Fruit fly (Drosophila melanogaster) whole organism, embryonic: ENCODE measurements around the gene CG14326.

Source experiments
- Atf-2 ChIP-seq: fragments of 200-800 bp; sonication (Bioruptor generic); optimal IDR thresholded peaks from 2 replicates; lab custom pipeline; 2016; ENCODE audit warnings: missing biosample characterization, missing genetic modification characterization
- CG10543 ChIP-seq: fragments of 200-800 bp; sonication (Bioruptor generic); optimal IDR thresholded peaks from 3 replicates; lab custom pipeline; 2017; ENCODE audit warnings: missing biosample characterization, mild to moderate bottlenecking, missing genetic modification characterization, moderate library complexity
- CG11247 ChIP-seq: fragments of 200-800 bp; sonication (Bioruptor generic); IDR thresholded peaks from 2 replicates; pipeline ENCODE4 v1.3.6; 2022; ENCODE audit warnings: missing biosample characterization, missing genetic modification characterization
- CG11696 ChIP-seq: fragments of 200-800 bp; sonication (Bioruptor generic); IDR thresholded peaks from 2 replicates; pipeline ENCODE4 v1.3.6; 2022; ENCODE audit warnings: missing biosample characterization, missing genetic modification characterization
- CG12071 ChIP-seq: fragments of 200-800 bp; sonication (Bioruptor generic); optimal IDR thresholded peaks from 3 replicates; lab custom pipeline; 2018; ENCODE audit warnings: missing biosample characterization, mild to moderate bottlenecking, missing genetic modification characterization
- CG14050 ChIP-seq: fragments of 200-800 bp; sonication (Bioruptor generic); IDR thresholded peaks from 3 replicates; pipeline ENCODE4 v1.3.6; 2022; ENCODE audit warnings: missing biosample characterization, missing genetic modification characterization
- CG15073 ChIP-seq: fragments of 200-800 bp; sonication (Bioruptor generic); optimal IDR thresholded peaks from 2 replicates; lab custom pipeline; 2016; ENCODE audit warnings: missing biosample characterization, missing genetic modification characterization
- CG1603 ChIP-seq: fragments of 200-800 bp; sonication (Bioruptor generic); optimal IDR thresholded peaks from 2 replicates; lab custom pipeline; 2019; ENCODE audit warnings: missing biosample characterization, mild to moderate bottlenecking, missing genetic modification characterization, moderate library complexity
- CG17186 ChIP-seq: fragments of 200-800 bp; sonication (Bioruptor generic); optimal IDR thresholded peaks from 3 replicates; lab custom pipeline; 2017; ENCODE audit warnings: missing biosample characterization, missing genetic modification reagents, missing genetic modification characterization
- CG18476 ChIP-seq: fragments of 200-800 bp; sonication (Bioruptor generic); optimal IDR thresholded peaks from 2 replicates; lab custom pipeline; 2016; ENCODE audit warnings: missing biosample characterization, mild to moderate bottlenecking, missing genetic modification characterization
- CG18619 ChIP-seq: fragments of 200-800 bp; sonication (Bioruptor generic); optimal IDR thresholded peaks from 3 replicates; lab custom pipeline; 2017; ENCODE audit warnings: missing biosample characterization, mild to moderate bottlenecking, missing genetic modification characterization
- CG2712 ChIP-seq: fragments of 200-800 bp; optimal IDR thresholded peaks from 3 replicates; lab custom pipeline; 2019; ENCODE audit warnings: missing biosample characterization, mild to moderate bottlenecking, missing genetic modification characterization, moderate library complexity
- CG4820 ChIP-seq: fragments of 200-800 bp; sonication (Bioruptor generic); optimal IDR thresholded peaks from 3 replicates; lab custom pipeline; 2016; ENCODE audit warnings: missing biosample characterization, missing genetic modification characterization
- CG6175 ChIP-seq: fragments of 200-800 bp; sonication (Bioruptor generic); IDR thresholded peaks from 3 replicates; pipeline ENCODE4 v1.3.6; 2022; ENCODE audit warnings: missing biosample characterization, missing genetic modification characterization
- CG6254 ChIP-seq: fragments of 200-800 bp; sonication (Bioruptor generic); optimal IDR thresholded peaks from 3 replicates; lab custom pipeline; 2017; ENCODE audit warnings: mild to moderate bottlenecking, missing biosample characterization, missing genetic modification reagents, missing genetic modification characterization
- CG9817 ChIP-seq: fragments of 200-800 bp; sonication (Bioruptor generic); optimal IDR thresholded peaks from 2 replicates; lab custom pipeline; 2018; ENCODE audit warnings: missing biosample characterization, mild to moderate bottlenecking, missing genetic modification characterization, moderate library complexity
- Dek ChIP-seq: fragments of 200-800 bp; sonication (Bioruptor generic); optimal IDR thresholded peaks from 3 replicates; lab custom pipeline; 2019; ENCODE audit warnings: missing biosample characterization, mild to moderate bottlenecking, missing genetic modification characterization, moderate library complexity
- Dip2 ChIP-seq: fragments of 200-800 bp; sonication (Bioruptor generic); IDR thresholded peaks from 2 replicates; pipeline ENCODE4 v1.3.6; 2022; ENCODE audit warnings: missing biosample characterization, missing genetic modification characterization
- Dref ChIP-seq: fragments of 200-800 bp; sonication (Bioruptor generic); IDR thresholded peaks from 2 replicates; pipeline ENCODE4 v1.3.6; 2022; ENCODE audit warnings: missing biosample characterization, missing genetic modification characterization
- E2f2 ChIP-seq: fragments of 200-800 bp; sonication (Bioruptor generic); IDR thresholded peaks from 2 replicates; pipeline ENCODE4 v1.3.6; 2022; ENCODE audit warnings: missing biosample characterization, missing genetic modification characterization
- GATAe ChIP-seq: fragments of 200-800 bp; sonication (Bioruptor generic); conservative IDR thresholded peaks from 2 replicates; pipeline ENCODE4 v1.3.6; 2022; ENCODE audit warnings: missing biosample characterization, missing genetic modification characterization
- HHEX ChIP-seq: fragments of 200-800 bp; sonication (Bioruptor generic); optimal IDR thresholded peaks from 3 replicates; lab custom pipeline; 2017; ENCODE audit warnings: missing biosample characterization, mild to moderate bottlenecking, missing genetic modification characterization, missing genetic modification reagents
- HLHmδ ChIP-seq: fragments of 200-800 bp; sonication (Bioruptor generic); optimal IDR thresholded peaks from 2 replicates; lab custom pipeline; 2018; ENCODE audit warnings: missing biosample characterization, mild to moderate bottlenecking, missing genetic modification characterization, moderate library complexity
- Hsf ChIP-seq: fragments of 200-800 bp; sonication (Bioruptor generic); optimal IDR thresholded peaks from 3 replicates; lab custom pipeline; 2016; ENCODE audit warnings: missing biosample characterization, missing genetic modification characterization
- MBD-R2 ChIP-seq: fragments of 200-800 bp; sonication (Bioruptor generic); IDR thresholded peaks from 2 replicates; pipeline ENCODE4 v1.3.6; 2022; ENCODE audit warnings: missing biosample characterization, missing genetic modification characterization
- Mes4 ChIP-seq: fragments of 200-800 bp; sonication (Bioruptor generic); optimal IDR thresholded peaks from 2 replicates; lab custom pipeline; 2016; ENCODE audit warnings: missing biosample characterization, missing genetic modification characterization
- Poxn ChIP-seq: fragments of 200-800 bp; sonication (Bioruptor generic); IDR thresholded peaks from 2 replicates; pipeline ENCODE4 v1.3.6; 2022; ENCODE audit warnings: missing biosample characterization, missing genetic modification characterization
- Rx ChIP-seq: fragments of 200-800 bp; sonication (Bioruptor generic); IDR thresholded peaks from 2 replicates; pipeline ENCODE4 v1.3.6; 2022; ENCODE audit warnings: missing biosample characterization, missing genetic modification characterization
- Sox102F ChIP-seq: fragments of 200-800 bp; sonication (Bioruptor generic); optimal IDR thresholded peaks from 2 replicates; lab custom pipeline; 2018; ENCODE audit warnings: missing biosample characterization, mild to moderate bottlenecking, missing genetic modification characterization, moderate library complexity
- Ssrp ChIP-seq: fragments of 200-800 bp; sonication (Bioruptor generic); optimal IDR thresholded peaks from 2 replicates; lab custom pipeline; 2018; ENCODE audit warnings: missing biosample characterization, mild to moderate bottlenecking, missing genetic modification characterization, moderate library complexity
- Tbp ChIP-seq: fragments of >200 bp; optimal IDR thresholded peaks from 2 replicates; lab custom pipeline; 2018; ENCODE audit warnings: missing biosample characterization, missing genetic modification characterization
- corto ChIP-seq: fragments of 200-800 bp; sonication (Bioruptor generic); optimal IDR thresholded peaks from 2 replicates; lab custom pipeline; 2016; ENCODE audit warnings: missing biosample characterization, mild to moderate bottlenecking, missing genetic modification characterization, moderate library complexity
- crol ChIP-seq: fragments of 200-800 bp; sonication (Bioruptor generic); IDR thresholded peaks from 2 replicates; pipeline ENCODE4 v1.3.6; 2022; ENCODE audit warnings: missing biosample characterization, missing genetic modification characterization
- crp ChIP-seq, 2 experiments: fragments of 200-800 bp; sonication (Bioruptor generic); optimal IDR thresholded peaks; 2 replicates in 1 of 2; 3 replicates in 1 of 2; lab custom pipeline; 2017; ENCODE audit warnings: missing biosample characterization in 2 of 2, missing genetic modification characterization in 2 of 2, mild to moderate bottlenecking in 1 of 2, moderate library complexity in 1 of 2
- dmrt11E ChIP-seq: fragments of 200-800 bp; sonication (Bioruptor generic); optimal IDR thresholded peaks from 3 replicates; lab custom pipeline; 2018; ENCODE audit warnings: missing biosample characterization, mild to moderate bottlenecking, missing genetic modification characterization, moderate library complexity
- fu2 ChIP-seq: fragments of 200-800 bp; sonication (Bioruptor generic); optimal IDR thresholded peaks from 2 replicates; lab custom pipeline; 2016; ENCODE audit warnings: missing biosample characterization, missing genetic modification characterization
- gsb-n ChIP-seq: fragments of 200-800 bp; sonication (Bioruptor generic); optimal IDR thresholded peaks from 3 replicates; lab custom pipeline; 2018; ENCODE audit warnings: missing biosample characterization, mild to moderate bottlenecking, missing genetic modification characterization
- hth ChIP-seq: fragments of >200 bp; optimal IDR thresholded peaks from 2 replicates; lab custom pipeline; 2017; ENCODE audit warnings: inconsistent platforms
- lab ChIP-seq: fragments of 200-800 bp; sonication (Bioruptor generic); optimal IDR thresholded peaks from 3 replicates; lab custom pipeline; 2017; ENCODE audit warnings: missing biosample characterization, missing genetic modification characterization, mild to moderate bottlenecking, moderate library complexity, missing genetic modification reagents
- lbe ChIP-seq: fragments of 200-800 bp; sonication (Bioruptor generic); optimal IDR thresholded peaks from 2 replicates; lab custom pipeline; 2016; ENCODE audit warnings: missing biosample characterization, mild to moderate bottlenecking, missing genetic modification characterization
- lilli ChIP-seq: fragments of 200-800 bp; sonication (Bioruptor generic); optimal IDR thresholded peaks from 3 replicates; lab custom pipeline; 2016; ENCODE audit warnings: missing biosample characterization, missing genetic modification characterization
- nau ChIP-seq: fragments of 200-800 bp; sonication (Bioruptor generic); optimal IDR thresholded peaks from 3 replicates; lab custom pipeline; 2017; ENCODE audit warnings: missing biosample characterization, mild to moderate bottlenecking, missing genetic modification characterization, missing genetic modification reagents
- onecut ChIP-seq: fragments of 200-800 bp; sonication (Bioruptor generic); IDR thresholded peaks from 2 replicates; pipeline ENCODE4 v1.3.6; 2022; ENCODE audit warnings: missing biosample characterization, missing genetic modification characterization
- sc ChIP-seq, 3 experiments: fragments of >200 bp in 2 of 3; fragments of 200-800 bp in 1 of 3; sonication (Bioruptor generic) in 1 of 3; optimal IDR thresholded peaks; 2 replicates in 2 of 3; 3 replicates in 1 of 3; lab custom pipeline; 2017; ENCODE audit warnings: mild to moderate bottlenecking in 1 of 3, missing biosample characterization in 1 of 3, missing genetic modification characterization in 1 of 3, missing genetic modification reagents in 1 of 3
- sisA ChIP-seq: fragments of 200-800 bp; sonication (Bioruptor generic); IDR thresholded peaks from 2 replicates; pipeline ENCODE4 v1.3.6; 2022; ENCODE audit warnings: missing biosample characterization, missing genetic modification characterization
- tgo ChIP-seq: fragments of 200-800 bp; sonication (Bioruptor generic); IDR thresholded peaks from 3 replicates; pipeline ENCODE4 v1.3.6; 2022; ENCODE audit warnings: missing biosample characterization, missing genetic modification characterization
- tna ChIP-seq: fragments of 200-800 bp; sonication (Bioruptor generic); IDR thresholded peaks from 2 replicates; pipeline ENCODE4 v1.3.6; 2022; ENCODE audit warnings: missing biosample characterization, missing genetic modification characterization; ENCODE audit not compliant: partially characterized antibody
- trem ChIP-seq: fragments of 200-800 bp; optimal IDR thresholded peaks from 3 replicates; lab custom pipeline; 2019; ENCODE audit warnings: missing biosample characterization, mild to moderate bottlenecking, missing genetic modification characterization, moderate library complexity
- tx ChIP-seq: fragments of 200-800 bp; sonication (Bioruptor generic); optimal IDR thresholded peaks from 2 replicates; lab custom pipeline; 2016; ENCODE audit warnings: missing biosample characterization, missing genetic modification characterization
- z ChIP-seq: fragments of 200-800 bp; sonication (Bioruptor generic); IDR thresholded peaks from 3 replicates; pipeline ENCODE4 v1.3.6; 2022; ENCODE audit warnings: missing biosample characterization, missing genetic modification characterization
- zfh2 ChIP-seq: fragments of 200-800 bp; sonication (Bioruptor generic); optimal IDR thresholded peaks from 2 replicates; lab custom pipeline; 2016; ENCODE audit warnings: missing biosample characterization, missing genetic modification characterization

Gene CG14326

DNA sequence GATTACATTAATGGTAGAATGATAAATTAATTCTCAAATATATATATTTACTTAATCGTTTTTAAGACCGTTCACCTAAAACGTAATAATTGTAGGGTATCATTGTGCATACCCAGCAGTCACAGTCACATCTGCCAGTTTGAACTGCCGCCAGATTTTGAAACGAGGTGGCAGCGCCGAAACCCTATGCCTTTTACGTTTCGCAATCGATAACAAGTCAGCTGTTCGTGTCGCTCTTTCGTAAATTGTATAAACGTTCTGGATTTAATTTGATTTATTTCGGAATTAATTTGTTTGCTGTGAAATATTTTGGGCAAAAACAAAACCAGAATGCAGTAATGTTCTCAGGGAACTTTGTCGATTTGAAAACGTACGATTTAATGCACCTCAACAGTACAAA, 28.5 kb downstream of the CG14326 start, which contains the start of gene CG14322 (continued):
- TF ChIP-seq Hsf (no peak), CG6175 (GFP tag; lab: Robert Waterston, UW) (no peak), corto (GFP tag; lab: Kevin White, UChicago) (no peak), CG18619 (GFP tag; lab: Kevin White, UChicago) (no peak), Dek (tag; lab: Kevin White, UChicago) (no peak), CG6254 (no peak), nau (GFP tag; lab: Kevin White, UChicago) (no peak), Dip2 (no peak), dmrt11E (tag; lab: Kevin White, UChicago) (no peak), Ssrp (tag; lab: Kevin White, UChicago) (no peak), lab (GFP tag; lab: Kevin White, UChicago) (no peak), lilli (GFP tag; lab: Kevin White, UChicago) (peak; percentile 19), lbe (no peak), Poxn (GFP tag; lab: Robert Waterston, UW) (no peak), zfh2 (GFP tag; lab: Kevin White, UChicago) (peak; percentile 7), tgo (GFP tag; lab: Robert Waterston, UW) (0 out of 3 replicates have a peak, but pooled peaks have one; percentile 15), CG9817 (tag; lab: Kevin White, UChicago) (peak; percentile 14), CG11696 (no peak), Dref (GFP tag; lab: Robert Waterston, UW) (peak; percentile 76), CG2712 (tag; lab: Kevin White, UChicago) (peak; percentile 40), CG1603 (tag; lab: Kevin White, UChicago) (peak; percentile 53), E2f2 (GFP tag; lab: Robert Waterston, UW) (peak; percentile 90), hth (lab: Kevin White, UChicago) (no peak), CG12071 (GFP tag; lab: Kevin White, UChicago) (no peak), fu2 (GFP tag; lab: Kevin White, UChicago) (no peak), CG15073 (GFP tag; lab: Kevin White, UChicago) (no peak), gsb-n (no peak), GATAe (GFP tag; lab: Robert Waterston, UW) (no peak), CG11247 (GFP tag; lab: Robert Waterston, UW) (0 out of 2 replicates have a peak, but pooled peaks have one; percentile 15), CG14050 (GFP tag; lab: Robert Waterston, UW) (no peak), crp (GFP tag; optimal IDR thresholded peaks at IDR 0.05; lab: Kevin White, UChicago) (peak; percentile 59 to 93), Tbp (GFP tag; lab: Kevin White, UChicago) (no peak), HHEX (GFP tag; lab: Kevin White, UChicago) (no peak), Atf-2 (GFP tag; lab: Kevin White, UChicago) (no peak), HLHmδ (GFP tag; lab: Kevin White, UChicago) (no peak), sisA (GFP tag; lab: Robert Waterston, UW) (peak; percentile 31; the same call in 1 of the 2 replicates), CG18476 (GFP tag; lab: Kevin White, UChicago) (no peak), MBD-R2 (GFP tag; lab: Robert Waterston, UW) (peak; percentile 75), CG10543 (GFP tag; lab: Kevin White, UChicago) (no peak), Mes4 (GFP tag; lab: Kevin White, UChicago) (no peak), onecut (GFP tag; lab: Robert Waterston, UW) (no peak), z (GFP tag; lab: Robert Waterston, UW) (no peak), sc (optimal IDR thresholded peaks at IDR 0.05; lab: Kevin White, UChicago) (no peak), sc (GFP tag; optimal IDR thresholded peaks at IDR 0.05; lab: Kevin White, UChicago) (no peak), CG17186 (GFP tag; lab: Kevin White, UChicago) (no peak), Rx (GFP tag; lab: Robert Waterston, UW) (no peak), trem (tag; lab: Kevin White, UChicago) (peak; percentile 97), CG4820 (GFP tag; lab: Kevin White, UChicago) (no peak), Sox102F (no peak), tx (GFP tag; lab: Kevin White, UChicago) (no peak), tna (no peak), crol (GFP tag; lab: Robert Waterston, UW) (no peak)
